Worm (Caenorhabditis elegans) whole organism, dauer: Measurements from ENCODE around the gene T05C1.5.

Source experiments
- unc-62 ChIP-seq: sonication (generic microtip); optimal IDR thresholded peaks from 2 replicates; lab custom pipeline; 2017; ENCODE audit warnings: missing biosample characterization, missing genetic modification reagents, missing genetic modification characterization

The T05C1.5 gene

DNA sequence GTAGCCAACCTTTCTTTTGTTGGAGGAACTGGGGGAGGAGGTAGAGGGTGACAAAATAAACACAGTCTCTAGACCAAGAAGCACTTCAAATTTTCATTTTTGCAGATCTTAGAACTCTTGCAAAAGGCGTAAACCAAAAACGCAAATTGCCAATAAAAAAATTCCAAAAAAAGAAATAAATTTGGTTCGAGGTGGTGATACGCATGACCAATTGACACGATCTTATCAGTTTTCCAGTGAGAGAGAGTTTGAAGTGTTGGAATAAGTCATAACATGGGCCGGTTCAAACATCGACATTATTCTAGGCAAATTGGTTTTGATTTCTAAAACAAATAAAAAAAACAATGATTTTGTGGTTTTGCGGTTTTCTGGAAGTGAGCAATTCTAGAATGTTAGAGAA lies 5.2 kb upstream of the T05C1.5 start:
- no peak for TF ChIP-seq unc-62 (GFP tag; lab: Kevin White, UChicago)

- no peak for TF ChIP-seq unc-62 (GFP tag; lab: Kevin White, UChicago)
Observed at ce11 chrII:4494532-4494931, 3.9 kb upstream of the T05C1.5 start.

ce11 chrII:4489288-4489687 lies 1.3 kb downstream of the T05C1.5 start, which contains the start of gene T05C1.3:
Gene T05C1.3 (minus strand): TSS chrII:4489388.
- TF ChIP-seq unc-62 (GFP tag; lab: Kevin White, UChicago) = no peak

DNA sequence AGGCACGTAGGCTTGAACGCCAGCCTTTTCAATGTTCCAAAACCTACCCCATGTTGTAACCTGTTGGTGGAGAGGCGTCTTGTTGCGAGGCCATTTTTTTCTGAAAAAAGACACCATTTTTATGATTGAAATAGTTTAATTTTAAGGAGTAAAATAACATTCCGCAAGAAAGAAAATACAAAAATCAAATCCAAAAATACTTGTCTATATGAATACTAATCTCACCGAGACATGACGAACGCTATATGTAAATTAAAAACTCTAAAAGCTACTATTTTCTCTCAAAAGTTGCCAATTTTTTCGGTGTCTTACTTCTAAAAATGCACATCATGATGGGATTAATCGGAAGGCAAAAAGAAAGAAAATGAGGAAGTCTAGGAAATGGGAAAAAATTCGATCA lies 8.6 kb downstream of the T05C1.5 start, which contains the start of gene T05C1.2:
Gene T05C1.2, minus strand, starts transcription at position 101 of the 400 bp plus-strand sequence.
- no peak for TF ChIP-seq unc-62 (GFP tag; lab: Kevin White, UChicago)

DNA sequence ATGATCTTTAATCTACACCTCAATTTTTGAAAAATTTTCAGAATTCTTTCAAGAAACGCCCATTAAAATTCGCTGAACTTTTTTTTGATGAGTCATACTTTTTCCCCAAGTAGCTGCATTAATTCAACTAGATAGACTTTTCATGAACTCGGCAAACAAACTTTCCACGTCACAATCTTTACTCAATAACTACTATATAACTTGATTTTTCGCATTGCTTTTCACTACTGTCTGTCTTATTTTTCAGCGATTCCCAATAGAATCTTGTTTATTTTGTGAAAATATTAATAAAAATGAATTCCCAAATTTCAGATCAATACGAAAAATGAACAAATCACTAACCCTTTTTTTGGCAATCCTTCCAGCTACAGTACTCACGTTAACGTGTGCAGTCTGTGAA lies 12.3 kb downstream of the T05C1.5 start, which contains the start of gene T05C1.1:
Gene T05C1.1, plus strand, starts transcription at position 301 of the 400 bp plus-strand sequence.
- TF ChIP-seq unc-62 (GFP tag; lab: Kevin White, UChicago) = no peak

DNA sequence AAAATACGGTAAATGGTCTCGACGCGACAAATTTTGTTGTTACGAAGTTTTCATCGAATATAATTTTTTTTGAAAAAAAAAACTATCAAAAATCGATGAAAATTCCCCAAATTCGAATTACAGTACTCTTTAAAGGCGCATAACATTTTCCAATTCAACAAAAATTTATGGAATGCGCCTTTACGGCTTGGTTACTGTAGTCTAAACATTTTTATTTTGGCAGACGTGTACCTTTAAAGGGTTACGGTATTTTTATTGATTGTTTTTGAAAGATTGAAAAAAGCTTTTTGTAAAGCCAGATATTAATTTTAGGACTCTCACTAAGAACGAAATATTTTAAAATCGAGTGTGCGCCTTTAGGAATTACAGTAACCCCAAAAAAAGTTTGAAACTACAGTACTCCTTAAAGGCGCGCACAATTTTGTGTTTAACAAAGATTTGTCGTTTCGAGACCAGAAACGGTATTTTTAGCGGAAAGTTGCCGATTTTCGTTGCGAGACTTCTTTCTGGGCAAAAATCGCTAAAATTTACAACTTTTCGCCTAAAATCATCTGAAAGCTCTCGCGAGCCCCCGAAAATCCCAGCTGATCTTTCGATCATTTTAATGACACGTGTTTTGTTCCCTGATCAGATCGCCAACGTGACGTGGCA lies 16.5 kb downstream of the T05C1.5 start:
- TF ChIP-seq unc-62 (GFP tag; lab: Kevin White, UChicago) = no peak

ce11 chrII:4470972-4471645 lies 19.5 kb downstream of the T05C1.5 start, which contains the start of gene W06B4.1:
Gene W06B4.1 (plus strand): TSS chrII:4471595.
- TF ChIP-seq unc-62 (GFP tag; lab: Kevin White, UChicago) = no peak

DNA sequence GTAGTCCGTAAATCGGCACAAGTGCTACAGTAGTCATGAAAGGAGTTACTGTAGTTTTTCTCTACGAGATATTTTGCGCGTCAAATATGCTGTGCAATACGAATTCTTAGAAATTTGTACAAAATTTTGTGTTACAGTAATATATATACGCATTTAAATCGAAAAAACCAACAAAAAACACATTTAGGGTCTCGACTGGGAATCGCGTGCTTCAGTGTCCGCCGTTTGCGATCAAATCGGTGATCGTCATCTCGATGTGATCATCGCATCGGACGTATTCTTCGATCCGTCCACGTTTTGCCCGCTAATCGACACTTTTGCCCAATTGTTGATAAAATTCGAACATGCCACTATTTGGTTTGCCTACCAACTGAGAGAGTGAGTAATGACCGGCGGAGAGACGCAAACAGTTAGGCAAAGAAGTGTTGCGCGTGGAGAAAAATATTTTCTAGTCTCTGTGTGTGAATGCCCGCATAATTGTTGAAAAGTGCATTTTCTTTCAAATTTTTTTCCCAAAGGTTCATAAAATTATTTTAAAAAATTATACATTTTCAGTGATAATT lies 21.7 kb downstream of the T05C1.5 start:
- no peak for TF ChIP-seq unc-62 (GFP tag; lab: Kevin White, UChicago)

- TF ChIP-seq unc-62 (GFP tag; lab: Kevin White, UChicago) = no peak
Observed at ce11 chrII:4467869-4468268, 22.8 kb downstream of the T05C1.5 start, which contains the start of gene W06B4.2. Gene W06B4.2 (plus strand): TSS chrII:4468169.

- TF ChIP-seq unc-62 (GFP tag; lab: Kevin White, UChicago) = no peak
Observed at ce11 chrII:4462842-4463241, 27.8 kb downstream of the T05C1.5 start.

ce11 chrII:4460851-4461250 lies 29.8 kb downstream of the T05C1.5 start, which contains the start of the genes T12C9.7 and vps-18:
Gene T12C9.7 (minus strand): TSS chrII:4460951.
Gene vps-18 (plus strand): TSS chrII:4461130.
- TF ChIP-seq unc-62 (GFP tag; lab: Kevin White, UChicago) = no peak

ce11 chrII:4460297-4460696 lies 30.3 kb downstream of the T05C1.5 start:
- no peak for TF ChIP-seq unc-62 (GFP tag; lab: Kevin White, UChicago)

ce11 chrII:4456024-4456423 lies 34.6 kb downstream of the T05C1.5 start:
- TF ChIP-seq unc-62 (GFP tag; lab: Kevin White, UChicago) = no peak

ce11 chrII:4454823-4455222 lies 35.8 kb downstream of the T05C1.5 start:
- TF ChIP-seq unc-62 (GFP tag; lab: Kevin White, UChicago) = no peak

DNA sequence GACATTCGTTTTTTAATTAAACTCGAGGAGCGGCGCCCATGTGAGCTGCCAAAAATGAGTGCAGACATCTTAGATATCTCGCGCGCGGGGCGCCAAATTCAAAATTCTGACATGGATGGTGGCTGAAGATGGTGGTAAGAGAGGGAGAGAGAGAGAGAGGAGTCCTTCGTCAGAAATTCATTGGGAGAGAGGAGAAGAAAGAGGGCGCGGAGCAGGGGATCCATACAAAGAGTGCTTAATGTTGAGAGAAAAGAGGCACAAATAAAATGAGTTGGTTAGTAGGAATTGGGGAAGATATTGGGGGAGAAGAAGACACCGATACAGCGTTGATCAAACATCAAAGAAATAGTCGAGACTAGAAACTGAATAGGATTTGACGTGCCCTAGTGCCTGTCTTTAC lies 37.2 kb downstream of the T05C1.5 start:
- no peak for TF ChIP-seq unc-62 (GFP tag; lab: Kevin White, UChicago)

ce11 chrII:4453051-4453450 lies 37.6 kb downstream of the T05C1.5 start, which contains the start of gene twk-2:
Gene twk-2 (minus strand): TSS chrII:4453151.
- TF ChIP-seq unc-62 (GFP tag; lab: Kevin White, UChicago) = no peak
